Fruit fly (Drosophila melanogaster): ENCODE data around the gene CG17930.

The CG17930 gene

DNA sequence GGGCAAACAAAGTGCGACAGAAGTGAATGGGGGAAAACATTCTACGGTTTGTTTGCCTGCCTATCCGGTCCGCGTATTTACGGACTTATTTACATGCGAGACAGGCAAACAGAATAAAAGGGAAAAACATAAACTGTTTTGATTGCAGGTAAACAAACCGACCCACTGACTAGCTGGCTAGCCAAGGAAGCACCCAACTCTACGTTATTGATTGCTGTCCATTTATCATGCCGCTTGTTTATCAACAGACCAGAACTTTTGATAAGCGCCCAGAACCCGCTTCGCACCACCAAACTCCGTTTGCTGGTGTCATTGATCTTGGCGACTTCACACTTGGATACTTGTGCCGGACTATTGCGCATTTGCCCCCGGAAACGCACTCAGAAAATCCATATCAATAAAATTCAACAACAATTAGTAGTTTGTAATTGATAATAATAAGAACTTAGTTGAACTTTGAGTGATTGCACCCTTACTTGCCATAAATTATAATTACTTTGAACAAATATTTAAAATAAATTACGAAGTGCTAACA, 4.2 kb downstream of the CG17930 start:
- TF ChIP-seq h (optimal IDR thresholded peaks at IDR 0.05) (no peak), psq (optimal IDR thresholded peaks at IDR 0.05) (no peak)

DNA sequence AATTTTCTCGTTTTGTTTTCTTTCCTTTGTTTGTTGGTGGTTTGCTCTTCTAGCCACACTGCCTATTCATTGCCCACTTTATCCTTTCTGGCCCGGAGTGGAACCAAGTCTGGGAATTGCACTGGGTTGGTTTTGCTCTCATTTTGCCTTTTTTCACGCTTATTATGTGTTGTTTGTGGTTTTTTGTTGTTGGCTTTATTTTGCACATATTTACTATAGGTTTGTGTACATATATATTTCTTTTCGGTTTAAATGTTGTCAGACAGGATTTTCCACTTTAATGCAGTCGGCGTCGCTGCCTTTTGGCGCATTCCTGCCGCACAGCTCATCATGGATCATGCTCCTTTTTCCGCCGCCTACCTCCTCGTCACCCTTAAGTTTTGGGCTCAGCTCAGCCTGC, 6.7 kb downstream of the CG17930 start:
- TF ChIP-seq h (optimal IDR thresholded peaks at IDR 0.05) (no peak), insv (optimal IDR thresholded peaks at IDR 0.05) (no peak), ttk (optimal IDR thresholded peaks at IDR 0.05) (no peak), psq (optimal IDR thresholded peaks at IDR 0.05) (no peak), Myc (optimal IDR thresholded peaks at IDR 0.05) (no peak), Sin3A (optimal IDR thresholded peaks at IDR 0.05) (no peak)

DNA sequence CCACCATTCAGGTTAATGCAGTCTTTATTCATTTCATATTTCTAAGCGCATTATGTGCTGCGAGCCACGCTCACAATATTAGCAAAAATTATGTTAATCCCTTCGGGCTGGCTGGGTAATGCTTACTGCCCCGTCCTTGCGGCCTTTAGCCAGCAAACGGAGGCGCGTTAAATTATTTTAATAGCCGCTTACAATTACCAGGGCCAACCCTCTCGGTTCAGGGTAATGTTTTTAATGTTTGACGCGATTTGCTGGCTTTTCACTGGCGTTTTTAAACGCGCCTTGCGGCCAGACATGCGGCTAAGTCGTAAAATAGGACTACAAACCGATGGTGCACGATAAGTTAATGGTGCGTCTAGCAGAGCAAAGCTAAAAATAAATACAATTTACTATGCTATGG, 7.1 kb downstream of the CG17930 start:
- TF ChIP-seq h (optimal IDR thresholded peaks at IDR 0.05) = no peak
- TF ChIP-seq psq (optimal IDR thresholded peaks at IDR 0.05) = no peak
- TF ChIP-seq ttk (optimal IDR thresholded peaks at IDR 0.05) = no peak
- no peak for TF ChIP-seq Sin3A (optimal IDR thresholded peaks at IDR 0.05)
- TF ChIP-seq Myc (optimal IDR thresholded peaks at IDR 0.05) = no peak
- TF ChIP-seq insv (optimal IDR thresholded peaks at IDR 0.05) = no peak

DNA sequence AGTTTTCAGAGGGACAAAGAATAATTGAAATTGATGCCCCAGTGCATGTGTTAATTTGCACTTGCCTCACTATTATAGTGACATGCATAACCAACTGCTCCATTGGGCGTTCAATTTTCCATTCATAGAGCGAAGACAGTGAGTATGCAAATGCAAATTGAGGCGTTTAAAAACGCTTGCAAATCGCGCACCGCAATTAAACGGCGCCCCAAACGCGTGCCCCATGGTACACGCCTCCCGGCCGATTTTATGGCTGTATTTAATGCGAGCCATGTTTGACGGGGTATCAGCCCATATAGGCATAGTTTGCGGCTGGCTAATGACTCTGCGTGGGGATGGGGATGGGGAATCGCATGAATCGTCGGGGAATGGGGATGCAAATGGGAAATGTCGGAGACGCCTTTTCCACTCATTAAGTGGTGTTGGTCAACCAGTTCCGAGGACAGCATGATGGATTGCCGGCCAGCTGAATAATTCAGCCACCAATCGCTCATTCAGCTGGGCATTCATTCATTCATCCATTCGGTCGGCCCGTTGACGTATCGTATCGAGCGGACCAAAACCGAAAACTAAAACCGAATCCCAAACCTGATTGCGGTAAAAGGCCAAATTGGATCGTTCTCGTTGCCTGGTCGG, 7.9 kb downstream of the CG17930 start:
- TF ChIP-seq ttk (optimal IDR thresholded peaks at IDR 0.05) (no peak), psq (optimal IDR thresholded peaks at IDR 0.05) (no peak), Myc (optimal IDR thresholded peaks at IDR 0.05) (no peak), Sin3A (optimal IDR thresholded peaks at IDR 0.05) (no peak), h (optimal IDR thresholded peaks at IDR 0.05) (no peak), insv (optimal IDR thresholded peaks at IDR 0.05) (no peak)

DNA sequence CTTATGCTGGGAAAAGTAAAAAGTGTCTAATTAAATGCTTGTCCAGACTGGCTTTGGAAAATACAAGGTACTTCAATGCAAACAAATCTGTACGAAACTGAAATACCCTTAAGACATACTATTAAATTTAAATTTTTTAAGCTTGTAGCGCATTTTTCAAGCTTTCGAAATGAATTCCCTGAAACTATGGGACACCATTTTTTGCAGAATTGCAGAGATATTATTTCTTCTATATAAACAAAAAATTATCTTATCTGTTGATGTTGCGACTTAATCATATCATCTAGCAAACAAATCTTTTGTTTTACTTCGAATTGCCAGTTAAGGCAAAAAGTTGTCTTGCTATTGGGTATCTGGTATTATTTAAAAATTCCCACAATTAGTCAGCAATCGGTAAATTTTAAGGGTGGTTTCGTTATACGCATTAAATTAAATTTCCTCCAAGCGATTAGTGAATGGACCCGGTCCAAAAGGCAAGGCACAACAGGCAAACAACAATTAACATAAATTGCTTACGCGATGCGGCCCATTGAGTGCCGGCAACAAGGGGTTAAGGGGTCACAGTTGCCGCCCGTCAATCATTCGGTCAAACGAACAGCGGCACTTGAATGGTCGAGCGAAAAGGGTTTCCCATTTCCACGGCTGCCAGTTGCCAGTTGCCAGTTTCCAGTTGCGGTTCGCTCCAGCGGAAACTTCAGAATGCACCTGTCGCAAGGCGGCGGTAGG, 8.8 kb downstream of the CG17930 start:
- TF ChIP-seq Sin3A (optimal IDR thresholded peaks at IDR 0.05) = no peak
- TF ChIP-seq ttk (optimal IDR thresholded peaks at IDR 0.05) = no peak
- TF ChIP-seq Myc (optimal IDR thresholded peaks at IDR 0.05) = no peak

DNA sequence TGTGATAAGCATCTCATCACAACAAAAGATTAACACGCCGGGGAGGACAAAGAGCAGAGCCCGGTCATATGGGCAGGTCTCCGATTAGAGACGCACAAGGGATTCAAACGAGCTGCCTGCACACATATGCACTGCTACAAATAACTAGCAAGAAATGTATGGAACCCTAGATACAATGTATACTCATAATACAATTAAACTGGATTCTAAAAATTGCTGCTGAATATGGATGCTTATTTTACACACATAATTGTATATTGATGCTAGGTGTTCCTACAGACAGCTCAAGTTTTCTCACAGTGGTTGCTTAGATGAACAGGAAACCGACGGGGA, 9.4 kb downstream of the CG17930 start:
- no peak for TF ChIP-seq ttk (optimal IDR thresholded peaks at IDR 0.05)
- no peak for TF ChIP-seq Sin3A (optimal IDR thresholded peaks at IDR 0.05)
- no peak for TF ChIP-seq Myc (optimal IDR thresholded peaks at IDR 0.05)
- no peak for TF ChIP-seq insv (optimal IDR thresholded peaks at IDR 0.05)
- no peak for TF ChIP-seq h (optimal IDR thresholded peaks at IDR 0.05)
- TF ChIP-seq psq (optimal IDR thresholded peaks at IDR 0.05) = no peak

DNA sequence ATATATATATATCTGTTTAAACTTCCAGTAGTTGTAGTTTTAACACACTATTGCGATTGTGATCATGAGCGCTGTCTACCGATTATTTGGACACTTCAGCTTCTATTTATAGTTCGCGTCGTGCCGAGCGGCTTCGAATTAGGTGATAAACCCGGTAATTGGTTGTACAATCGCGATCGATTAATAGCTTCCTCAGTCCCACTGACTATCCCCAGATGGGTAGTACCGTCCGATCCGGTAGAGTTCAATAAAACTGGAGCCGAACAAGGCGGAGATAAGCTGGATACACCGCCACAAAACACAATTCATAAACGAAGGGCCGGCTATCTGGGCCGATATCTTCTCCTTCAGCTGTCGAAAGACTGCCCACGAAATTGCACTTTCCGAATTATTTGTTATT, 10.2 kb downstream of the CG17930 start:
- TF ChIP-seq h (optimal IDR thresholded peaks at IDR 0.05) (no peak), Sin3A (optimal IDR thresholded peaks at IDR 0.05) (no peak), insv (optimal IDR thresholded peaks at IDR 0.05) (no peak), ttk (optimal IDR thresholded peaks at IDR 0.05) (no peak), psq (optimal IDR thresholded peaks at IDR 0.05) (no peak), Myc (optimal IDR thresholded peaks at IDR 0.05) (no peak)

DNA sequence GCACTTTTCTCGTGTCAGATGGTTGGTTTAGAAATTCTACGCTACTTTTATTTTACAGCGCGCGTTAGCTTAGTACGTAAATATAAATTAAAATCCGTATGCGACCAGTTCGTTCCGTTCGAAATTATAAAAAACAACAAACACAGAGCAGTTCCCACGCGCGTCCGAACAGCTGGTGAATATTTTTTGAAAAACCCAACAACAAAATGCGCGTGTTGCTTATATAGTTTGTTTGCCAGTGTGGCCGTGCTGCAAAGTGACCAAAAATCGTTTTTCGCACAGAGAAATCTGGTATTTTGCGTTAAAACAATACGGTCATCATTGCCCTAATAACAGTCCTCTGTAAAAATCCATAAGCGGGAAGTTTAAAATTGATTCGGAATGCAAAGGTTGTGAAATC, 10.7 kb downstream of the CG17930 start:
- no peak for TF ChIP-seq h (optimal IDR thresholded peaks at IDR 0.05)
- TF ChIP-seq ttk (optimal IDR thresholded peaks at IDR 0.05) = no peak
- TF ChIP-seq insv (optimal IDR thresholded peaks at IDR 0.05) = no peak
- no peak for TF ChIP-seq Sin3A (optimal IDR thresholded peaks at IDR 0.05)
- no peak for TF ChIP-seq Myc (optimal IDR thresholded peaks at IDR 0.05)

DNA sequence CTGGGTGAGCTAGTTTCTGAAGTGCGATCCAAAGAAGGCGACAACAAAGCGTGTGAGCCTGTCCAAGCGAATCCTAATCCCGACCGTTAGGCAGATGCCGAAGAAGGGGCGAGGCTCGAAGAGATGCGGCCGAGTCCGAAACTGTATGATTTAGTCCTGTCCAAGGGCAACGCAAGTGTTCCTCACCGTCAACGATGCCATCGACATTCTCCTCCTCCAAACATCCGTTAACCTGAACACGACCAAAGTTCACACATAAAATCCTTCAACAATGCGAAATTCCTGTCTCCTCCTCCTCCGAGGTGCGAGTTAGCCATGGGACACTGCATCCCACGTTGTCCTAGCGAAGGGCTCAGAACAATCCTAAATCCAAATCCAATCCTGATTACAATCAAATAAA, 11.8 kb downstream of the CG17930 start, which contains the start of gene Sulf1:
Gene Sulf1 (minus strand): TSS at position 101 of the 400 bp plus-strand sequence.
- TF ChIP-seq Myc (optimal IDR thresholded peaks at IDR 0.05) = no peak
- no peak for TF ChIP-seq h (optimal IDR thresholded peaks at IDR 0.05)
- TF ChIP-seq ttk (optimal IDR thresholded peaks at IDR 0.05) = no peak
- no peak for TF ChIP-seq Sin3A (optimal IDR thresholded peaks at IDR 0.05)
- no peak for TF ChIP-seq psq (optimal IDR thresholded peaks at IDR 0.05)
- no peak for TF ChIP-seq insv (optimal IDR thresholded peaks at IDR 0.05)

DNA sequence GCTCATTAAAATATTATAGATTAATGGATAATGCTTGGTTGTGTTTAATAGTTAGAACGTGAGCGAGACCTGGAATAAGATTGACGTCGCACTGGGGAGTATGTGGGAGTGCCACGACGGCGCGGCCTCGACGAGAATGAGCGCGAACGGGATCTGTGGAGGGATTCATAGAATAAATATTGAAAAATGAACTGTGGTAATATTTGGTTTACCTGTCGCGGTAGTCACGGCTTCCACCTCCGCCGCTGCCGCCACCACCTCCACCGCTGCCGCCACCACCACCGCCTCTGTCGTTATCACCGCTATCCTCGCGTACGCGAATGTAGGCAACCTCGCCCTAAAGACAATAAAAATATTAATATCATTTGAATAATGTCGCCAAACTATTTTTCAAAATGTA, 13.0 kb downstream of the CG17930 start:
- no peak for TF ChIP-seq Sin3A (optimal IDR thresholded peaks at IDR 0.05)
- no peak for TF ChIP-seq h (optimal IDR thresholded peaks at IDR 0.05)
- TF ChIP-seq Myc (optimal IDR thresholded peaks at IDR 0.05) = no peak
- no peak for TF ChIP-seq psq (optimal IDR thresholded peaks at IDR 0.05)
- no peak for TF ChIP-seq ttk (optimal IDR thresholded peaks at IDR 0.05)
- TF ChIP-seq insv (optimal IDR thresholded peaks at IDR 0.05) = no peak

DNA sequence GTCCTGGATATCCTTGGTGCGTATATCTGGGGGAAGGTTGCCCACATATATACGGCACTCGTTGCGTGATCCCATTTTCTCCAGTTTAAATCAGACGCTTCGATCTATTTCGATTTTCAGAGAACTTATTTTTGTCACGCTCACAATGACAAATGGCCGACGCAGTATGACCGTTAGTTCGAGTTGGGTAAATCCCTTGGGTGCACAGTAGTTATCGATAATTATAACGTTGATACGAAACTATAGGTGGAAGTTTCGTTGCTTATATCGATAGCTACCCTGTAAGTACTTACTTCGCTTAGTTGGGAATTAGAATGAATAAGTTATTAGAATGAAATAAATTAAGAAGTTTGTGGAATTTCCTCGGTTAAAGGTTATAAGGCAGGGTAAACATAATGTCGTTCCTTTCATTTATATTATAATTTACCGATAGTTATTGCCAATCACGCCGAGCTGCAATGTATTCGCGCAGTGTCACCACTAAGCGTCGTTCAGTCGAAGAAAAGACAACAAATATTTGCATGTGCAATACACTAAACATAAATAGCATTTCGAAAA, 14.2 kb downstream of the CG17930 start, which contains the start of the genes SF2 and pad:
Gene SF2 (minus strand): TSS at position 172 of the 558 bp plus-strand sequence.
Gene pad (plus strand): TSS at position 502 of the 558 bp plus-strand sequence.
- TF ChIP-seq psq (optimal IDR thresholded peaks at IDR 0.05) (no peak), insv (optimal IDR thresholded peaks at IDR 0.05) (no peak), Myc (optimal IDR thresholded peaks at IDR 0.05) (no peak), ttk (optimal IDR thresholded peaks at IDR 0.05) (no peak), Sin3A (optimal IDR thresholded peaks at IDR 0.05) (no peak), h (optimal IDR thresholded peaks at IDR 0.05) (no peak)

DNA sequence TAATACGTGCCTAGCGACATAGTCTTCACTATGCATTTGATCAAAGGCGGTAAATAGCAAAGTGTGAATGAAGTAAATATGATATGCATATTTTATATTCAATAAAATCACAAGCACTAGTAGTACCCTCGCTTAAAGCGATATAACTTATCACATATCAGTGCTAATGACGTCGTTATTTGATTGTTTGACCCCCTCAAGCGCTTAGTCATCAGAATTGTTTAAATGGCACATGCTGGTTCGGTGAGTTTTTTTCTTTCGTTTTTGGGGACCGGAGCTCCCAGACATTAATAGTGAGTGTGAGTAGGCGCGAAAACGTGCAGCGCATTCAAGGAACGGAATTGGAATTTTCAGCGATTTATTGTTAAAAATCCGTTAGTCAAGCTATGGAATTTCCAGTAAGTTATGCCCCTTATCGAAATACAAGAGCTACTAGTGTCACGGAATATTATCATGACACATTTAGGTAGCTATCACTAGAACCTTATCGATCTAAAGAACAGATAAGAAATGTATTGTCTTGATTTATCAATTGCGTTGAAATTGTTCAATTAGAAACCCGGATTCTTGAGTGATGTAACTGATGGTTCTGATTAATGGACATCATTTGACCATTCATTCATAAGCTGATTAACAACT, 20.1 kb downstream of the CG17930 start:
- TF ChIP-seq Myc (optimal IDR thresholded peaks at IDR 0.05) = no peak
- no peak for TF ChIP-seq h (optimal IDR thresholded peaks at IDR 0.05)
- TF ChIP-seq Sin3A (optimal IDR thresholded peaks at IDR 0.05) = no peak
- no peak for TF ChIP-seq insv (optimal IDR thresholded peaks at IDR 0.05)
- no peak for TF ChIP-seq psq (optimal IDR thresholded peaks at IDR 0.05)
- TF ChIP-seq ttk (optimal IDR thresholded peaks at IDR 0.05) = no peak

All from Kc167 (cell line).